Worm (Caenorhabditis elegans) whole organism, late embryonic: ENCODE data around the gene ceh-22.

Source experiments
- C08G9.2 ChIP-seq: sonication (generic microtip); optimal IDR thresholded peaks from 2 replicates; lab custom pipeline; 2016; ENCODE audit warnings: mild to moderate bottlenecking, missing genetic modification characterization, moderate library complexity, missing compliant biosample characterization
- C38D4.7 ChIP-seq: fragments of 200-800 bp; sonication (Bioruptor generic); optimal IDR thresholded peaks from 2 replicates; lab custom pipeline; 2018; ENCODE audit warnings: mild to moderate bottlenecking, missing genetic modification characterization, moderate library complexity, missing compliant biosample characterization
- K02D7.2 ChIP-seq: sonication (generic microtip); optimal IDR thresholded peaks from 2 replicates; lab custom pipeline; 2017; ENCODE audit warnings: mild to moderate bottlenecking, missing genetic modification characterization, missing compliant biosample characterization
- K09A11.1 ChIP-seq: sonication (generic microtip); optimal IDR thresholded peaks from 2 replicates; lab custom pipeline; 2017; ENCODE audit warnings: antibody characterized with exemption, mild to moderate bottlenecking, missing genetic modification characterization, missing compliant biosample characterization; ENCODE audit not compliant: insufficient read depth
- T23F11.4 ChIP-seq: fragments of 200-800 bp; sonication (Bioruptor generic); optimal IDR thresholded peaks from 2 replicates; lab custom pipeline; 2018; ENCODE audit warnings: mild to moderate bottlenecking, missing genetic modification characterization, missing compliant biosample characterization
- Y22D7AL.16 ChIP-seq: sonication (generic microtip); optimal IDR thresholded peaks from 2 replicates; lab custom pipeline; 2016; ENCODE audit warnings: missing genetic modification characterization, missing compliant biosample characterization
- ahr-1 ChIP-seq: sonication (generic microtip); optimal IDR thresholded peaks from 2 replicates; lab custom pipeline; 2016; ENCODE audit warnings: missing genetic modification characterization, missing compliant biosample characterization
- ama-1 ChIP-seq: fragments of 150-350 bp; optimal IDR thresholded peaks from 2 replicates; lab custom pipeline; 2014
- ceh-14 ChIP-seq: sonication (generic microtip); optimal IDR thresholded peaks from 2 replicates; lab custom pipeline; 2016; ENCODE audit warnings: missing genotype, missing genetic modification characterization, missing compliant biosample characterization
- ceh-18 ChIP-seq: sonication (generic microtip); optimal IDR thresholded peaks from 2 replicates; lab custom pipeline; 2016; ENCODE audit warnings: missing genetic modification characterization, missing compliant biosample characterization
- ceh-2 ChIP-seq: sonication (generic microtip); optimal IDR thresholded peaks from 2 replicates; lab custom pipeline; 2016; ENCODE audit warnings: missing genotype, missing genetic modification characterization, missing compliant biosample characterization
- ceh-22 ChIP-seq: sonication (generic microtip); optimal IDR thresholded peaks from 2 replicates; lab custom pipeline; 2017; ENCODE audit warnings: missing biosample characterization, missing genetic modification characterization
- ceh-24 ChIP-seq: sonication (generic microtip); optimal IDR thresholded peaks from 2 replicates; lab custom pipeline; 2016; ENCODE audit warnings: mild to moderate bottlenecking, missing genetic modification characterization, missing compliant biosample characterization
- ceh-30 ChIP-seq: fragments of 150-350 bp; optimal IDR thresholded peaks from 2 replicates; lab custom pipeline; 2014; ENCODE audit warnings: missing biosample characterization, missing genetic modification characterization
- ceh-31 ChIP-seq: sonication (generic microtip); optimal IDR thresholded peaks from 2 replicates; lab custom pipeline; 2016; ENCODE audit warnings: missing genetic modification characterization, missing compliant biosample characterization
- ceh-6 ChIP-seq: fragments of 200-800 bp; sonication (Bioruptor generic); optimal IDR thresholded peaks from 2 replicates; lab custom pipeline; 2018; ENCODE audit warnings: mild to moderate bottlenecking, missing genetic modification characterization, missing compliant biosample characterization
- ceh-9 ChIP-seq: sonication (generic microtip); optimal IDR thresholded peaks from 2 replicates; lab custom pipeline; 2016; ENCODE audit warnings: mild to moderate bottlenecking, missing genetic modification characterization, inconsistent platforms, missing compliant biosample characterization
- che-1 ChIP-seq: sonication (generic microtip); optimal IDR thresholded peaks from 2 replicates; lab custom pipeline; 2016; ENCODE audit warnings: mild to moderate bottlenecking, missing genetic modification characterization, missing compliant biosample characterization
- dmd-4 ChIP-seq: sonication (generic microtip); optimal IDR thresholded peaks from 2 replicates; lab custom pipeline; 2016; ENCODE audit warnings: borderline replicate concordance, missing genetic modification characterization, missing compliant biosample characterization
- dve-1 ChIP-seq: sonication (generic microtip); optimal IDR thresholded peaks from 2 replicates; lab custom pipeline; 2017; ENCODE audit warnings: antibody characterized with exemption, mild to moderate bottlenecking, missing genetic modification characterization, missing compliant biosample characterization
- elt-2 ChIP-seq: sonication (generic microtip); optimal IDR thresholded peaks from 2 replicates; lab custom pipeline; 2016; ENCODE audit warnings: missing genetic modification reagents, missing genetic modification characterization, missing compliant biosample characterization
- ets-4 ChIP-seq: sonication (generic microtip); optimal IDR thresholded peaks from 2 replicates; lab custom pipeline; 2016; ENCODE audit warnings: missing genetic modification characterization, missing compliant biosample characterization
- fax-1 ChIP-seq: sonication (generic microtip); optimal IDR thresholded peaks from 2 replicates; lab custom pipeline; 2016; ENCODE audit warnings: missing genotype, missing genetic modification characterization, missing compliant biosample characterization
- fkh-10 ChIP-seq: fragments of 150-350 bp; optimal IDR thresholded peaks from 2 replicates; lab custom pipeline; 2014; ENCODE audit warnings: missing biosample characterization, missing genetic modification reagents, missing genetic modification characterization
- fkh-6 ChIP-seq: sonication (generic microtip); optimal IDR thresholded peaks from 2 replicates; lab custom pipeline; 2016; ENCODE audit warnings: missing genetic modification characterization, missing compliant biosample characterization
- hlh-15 ChIP-seq: sonication (generic microtip); optimal IDR thresholded peaks from 2 replicates; lab custom pipeline; 2016; ENCODE audit warnings: missing genetic modification characterization, missing compliant biosample characterization
- hlh-30 ChIP-seq: sonication (generic microtip); optimal IDR thresholded peaks from 2 replicates; lab custom pipeline; 2017; ENCODE audit warnings: antibody characterized with exemption, missing genetic modification characterization, missing compliant biosample characterization; ENCODE audit not compliant: insufficient read depth
- hlh-8 ChIP-seq: sonication (generic microtip); optimal IDR thresholded peaks from 2 replicates; lab custom pipeline; 2016; ENCODE audit warnings: missing genotype, missing genetic modification characterization, missing compliant biosample characterization
- lim-6 ChIP-seq: sonication (generic microtip); optimal IDR thresholded peaks from 2 replicates; lab custom pipeline; 2016; ENCODE audit warnings: missing genetic modification characterization, missing compliant biosample characterization
- mec-3 ChIP-seq: sonication (generic microtip); optimal IDR thresholded peaks from 2 replicates; lab custom pipeline; 2016; ENCODE audit warnings: borderline replicate concordance, missing genetic modification characterization, missing compliant biosample characterization
- nfya-1 ChIP-seq: sonication (generic microtip); optimal IDR thresholded peaks from 2 replicates; lab custom pipeline; 2017; ENCODE audit warnings: missing genetic modification characterization, mild to moderate bottlenecking, missing compliant biosample characterization, antibody characterized with exemption, moderate library complexity
- nhr-11 ChIP-seq: fragments of 150-350 bp; optimal IDR thresholded peaks from 2 replicates; lab custom pipeline; 2014; ENCODE audit warnings: missing biosample characterization, missing genetic modification characterization
- nhr-232 ChIP-seq: sonication (generic microtip); optimal IDR thresholded peaks from 2 replicates; lab custom pipeline; 2016; ENCODE audit warnings: missing genetic modification characterization, missing compliant biosample characterization
- odd-2 ChIP-seq: sonication (generic microtip); optimal IDR thresholded peaks from 2 replicates; lab custom pipeline; 2017; ENCODE audit warnings: antibody characterized with exemption, mild to moderate bottlenecking, missing genetic modification characterization, missing compliant biosample characterization
- pha-2 ChIP-seq: sonication (generic microtip); optimal IDR thresholded peaks from 2 replicates; lab custom pipeline; 2017; ENCODE audit warnings: mild to moderate bottlenecking, missing genetic modification characterization, missing compliant biosample characterization
- pqm-1 ChIP-seq: sonication (generic microtip); optimal IDR thresholded peaks from 2 replicates; lab custom pipeline; 2016; ENCODE audit warnings: missing genetic modification characterization, missing compliant biosample characterization
- pros-1 ChIP-seq: fragments of 150-350 bp; optimal IDR thresholded peaks from 2 replicates; lab custom pipeline; 2014; ENCODE audit warnings: missing biosample characterization, missing genetic modification reagents, missing genetic modification characterization
- rnt-1 ChIP-seq: sonication (generic microtip); optimal IDR thresholded peaks from 2 replicates; lab custom pipeline; 2016; ENCODE audit warnings: missing genetic modification characterization, missing compliant biosample characterization
- sox-2 ChIP-seq: fragments of 200-800 bp; sonication (Bioruptor generic); IDR thresholded peaks from 2 replicates; pipeline ENCODE4 v1.3.6; 2022; ENCODE audit warnings: missing genetic modification reagents, missing genetic modification characterization, missing compliant biosample characterization
- tbx-7 ChIP-seq: sonication (generic microtip); optimal IDR thresholded peaks from 2 replicates; lab custom pipeline; 2016; ENCODE audit warnings: missing genotype, missing genetic modification characterization, missing compliant biosample characterization
- ttx-3 ChIP-seq: sonication (generic microtip); optimal IDR thresholded peaks from 2 replicates; lab custom pipeline; 2016; ENCODE audit warnings: missing genetic modification reagents, missing genetic modification characterization, missing compliant biosample characterization
- unc-3 ChIP-seq, 2 experiments: fragments of 200-800 bp in 1 of 2; sonication (Bioruptor generic) in 1 of 2; sonication (generic microtip) in 1 of 2; conservative IDR thresholded peaks in 1 of 2; optimal IDR thresholded peaks in 1 of 2; 2 replicates each; pipeline versions ENCODE4 v1.3.6 to Lab custom; 2016 to 2022; ENCODE audit warnings: missing compliant biosample characterization in 2 of 2, missing genetic modification characterization in 2 of 2, missing genetic modification reagents in 1 of 2
- unc-42 ChIP-seq: sonication (generic microtip); optimal IDR thresholded peaks from 2 replicates; lab custom pipeline; 2016; ENCODE audit warnings: missing genotype, missing genetic modification characterization, missing compliant biosample characterization
- unc-55 ChIP-seq: sonication (generic microtip); optimal IDR thresholded peaks from 2 replicates; lab custom pipeline; 2017; ENCODE audit warnings: missing biosample characterization, missing genetic modification reagents, missing genetic modification characterization
- zip-5 ChIP-seq: sonication (generic microtip); optimal IDR thresholded peaks from 2 replicates; lab custom pipeline; 2016; ENCODE audit warnings: missing genetic modification characterization, missing compliant biosample characterization

ceh-22 gene

DNA sequence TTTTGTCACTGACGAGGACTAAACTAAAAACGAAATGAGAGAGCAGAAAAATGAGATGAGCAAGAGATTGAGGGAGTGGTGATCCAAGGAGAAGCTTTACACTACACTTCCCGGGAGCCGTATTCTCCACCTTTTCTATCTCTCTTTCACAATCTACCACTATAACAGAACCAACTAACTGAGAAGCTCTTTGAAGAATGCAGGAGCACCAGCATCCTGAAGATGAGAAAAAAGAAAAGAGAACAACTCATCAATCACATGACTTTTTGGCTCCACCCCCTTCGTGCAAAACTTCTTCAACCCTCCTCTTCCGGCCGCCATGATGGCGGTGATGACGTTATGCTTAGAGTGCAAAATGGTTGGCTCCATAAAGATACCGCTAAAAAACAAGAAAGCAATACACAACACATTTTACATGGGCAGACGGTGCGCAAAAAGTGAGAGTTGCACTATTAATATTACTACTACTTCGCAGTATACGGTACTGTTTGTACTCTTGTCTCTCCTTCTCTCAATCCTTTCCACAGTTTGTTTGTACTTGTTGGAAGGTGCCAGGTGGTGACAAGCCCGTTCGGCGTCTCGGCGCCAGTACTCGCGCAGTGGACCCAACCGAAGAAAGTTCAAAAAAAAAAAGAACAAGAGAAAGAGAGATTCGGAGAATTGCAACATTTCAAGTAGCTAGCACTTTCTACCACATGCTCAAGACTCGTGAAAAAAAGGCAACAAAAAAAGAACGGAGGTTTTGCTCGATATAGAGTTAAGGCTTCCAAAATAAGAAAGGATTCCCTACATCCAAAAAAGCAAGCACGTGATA lies 47.5 kb downstream of the ceh-22 start:
- TF ChIP-seq ceh-18 (tag; lab: Kevin White, UChicago): peak; percentile 39
- no peak for TF ChIP-seq tbx-7 (tag; lab: Kevin White, UChicago)
- TF ChIP-seq hlh-30 (tag; lab: Kevin White, UChicago): peak; percentile 37
- TF ChIP-seq K09A11.1 (tag; lab: Kevin White, UChicago): peak; percentile 26
- no peak for TF ChIP-seq fkh-10

DNA sequence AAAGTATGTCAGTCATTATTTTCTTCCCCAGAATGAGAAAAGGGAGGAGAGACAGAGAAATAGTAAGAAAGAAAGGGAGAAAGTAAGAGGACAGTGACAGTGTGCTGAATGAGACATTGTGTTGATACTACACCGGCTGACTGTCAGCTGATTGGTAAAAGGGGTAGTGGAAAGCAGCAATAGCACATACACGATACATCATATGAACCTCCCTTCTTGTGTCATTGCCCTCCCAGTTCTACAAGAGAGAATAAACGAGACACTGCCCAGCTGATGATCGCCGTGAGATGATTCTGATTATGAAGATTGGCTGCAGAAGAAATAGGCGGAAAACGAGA lies 48.1 kb downstream of the ceh-22 start:
- TF ChIP-seq pqm-1 (tag; lab: Kevin White, UChicago) (no peak), pros-1 (tag; lab: Kevin White, UChicago) (no peak), nfya-1 (tag; lab: Kevin White, UChicago) (peak; percentile 26), unc-55 (GFP tag; lab: Kevin White, UChicago) (peak; percentile 21), ceh-22 (no peak), C08G9.2 (tag; lab: Kevin White, UChicago) (no peak), K02D7.2 (tag; lab: Kevin White, UChicago) (no peak), ceh-6 (GFP tag; lab: Kevin White, UChicago) (no peak), ceh-14 (tag; lab: Kevin White, UChicago) (no peak), dve-1 (tag; lab: Kevin White, UChicago) (peak; percentile 23), sox-2 (no peak), lim-6 (tag; lab: Kevin White, UChicago) (no peak), elt-2 (tag; lab: Kevin White, UChicago) (no peak), dmd-4 (tag; lab: Kevin White, UChicago) (no peak), nhr-232 (no peak), ceh-9 (tag; lab: Kevin White, UChicago) (no peak), ahr-1 (tag; lab: Kevin White, UChicago) (no peak), ceh-24 (tag; lab: Kevin White, UChicago) (no peak), ceh-30 (tag; lab: Kevin White, UChicago) (no peak), unc-42 (tag; lab: Kevin White, UChicago) (no peak), hlh-30 (tag; lab: Kevin White, UChicago) (peak; percentile 94), odd-2 (tag; lab: Kevin White, UChicago) (no peak), ceh-2 (tag; lab: Kevin White, UChicago) (no peak)

DNA sequence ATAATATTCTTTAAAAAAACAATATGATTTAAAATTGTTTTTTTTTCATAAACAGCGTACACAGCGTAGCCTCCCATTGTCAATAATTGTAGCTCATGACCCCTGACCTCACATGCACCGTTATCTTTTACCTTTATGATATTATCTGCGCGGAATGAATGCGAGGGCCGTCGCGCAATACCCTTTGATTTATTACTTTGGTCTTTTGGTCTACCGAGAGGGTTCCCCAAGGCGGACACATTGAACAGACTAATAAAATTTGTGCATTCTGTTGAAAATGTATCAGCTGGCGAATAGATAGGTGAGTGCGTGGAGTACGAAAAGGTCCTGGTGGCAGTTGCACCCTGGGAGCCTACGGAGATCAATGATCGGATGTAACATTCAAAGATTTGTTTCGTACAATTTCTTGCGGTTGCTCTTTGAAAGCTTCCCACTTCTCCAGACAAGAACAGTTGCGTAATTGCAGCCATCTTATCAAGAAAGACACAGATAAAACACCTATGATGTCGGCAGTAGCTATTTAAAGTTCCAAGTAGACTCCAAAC lies 48.7 kb downstream of the ceh-22 start:
- TF ChIP-seq ama-1 (lab: Kevin White, UChicago) (no peak), che-1 (no peak), ceh-22 (no peak), fax-1 (no peak), ceh-2 (tag; lab: Kevin White, UChicago) (no peak), rnt-1 (tag; lab: Kevin White, UChicago) (peak; percentile 54), elt-2 (tag; lab: Kevin White, UChicago) (peak; percentile 54), hlh-15 (tag; lab: Kevin White, UChicago) (no peak), unc-55 (GFP tag; lab: Kevin White, UChicago) (peak; percentile 78), C38D4.7 (GFP tag; lab: Kevin White, UChicago) (no peak)

DNA sequence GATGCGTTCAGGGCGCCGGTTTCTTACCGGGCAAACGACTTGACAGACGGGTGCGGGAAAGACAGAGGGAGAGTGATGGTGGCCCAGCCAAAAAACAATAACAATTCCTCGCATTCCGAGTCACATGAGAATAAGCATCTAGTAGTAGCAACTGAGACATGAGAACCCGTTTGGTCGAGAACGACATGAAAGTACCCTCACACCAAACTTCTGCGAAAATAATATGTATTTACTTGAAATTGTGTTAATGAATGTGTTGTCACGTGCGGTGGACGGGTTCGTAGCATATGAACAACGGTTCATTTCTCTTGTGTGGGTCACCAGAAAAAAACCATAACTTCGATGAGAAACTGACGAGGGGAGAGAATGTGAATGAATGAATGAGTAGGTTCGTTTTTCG lies 49.2 kb downstream of the ceh-22 start:
- TF ChIP-seq ceh-31 (tag; lab: Kevin White, UChicago) (no peak), ttx-3 (tag; lab: Kevin White, UChicago) (no peak), nhr-11 (tag; lab: Kevin White, UChicago) (no peak), nhr-232 (no peak), pha-2 (tag; lab: Kevin White, UChicago) (no peak), Y22D7AL.16 (tag; lab: Kevin White, UChicago) (no peak), unc-3 (GFP tag; conservative IDR thresholded peaks at IDR 0.05; lab: Robert Waterston, UW) (no peak), unc-3 (tag; optimal IDR thresholded peaks at IDR 0.05; lab: Kevin White, UChicago) (no peak), dve-1 (tag; lab: Kevin White, UChicago) (no peak), ets-4 (tag; lab: Kevin White, UChicago) (no peak), zip-5 (tag; lab: Kevin White, UChicago) (no peak), ahr-1 (tag; lab: Kevin White, UChicago) (no peak), C08G9.2 (tag; lab: Kevin White, UChicago) (no peak), che-1 (no peak), hlh-8 (tag; lab: Kevin White, UChicago) (no peak), mec-3 (tag; lab: Kevin White, UChicago) (no peak), T23F11.4 (GFP tag; lab: Kevin White, UChicago) (no peak), pros-1 (tag; lab: Kevin White, UChicago) (no peak), fkh-6 (tag; lab: Kevin White, UChicago) (no peak)
